Fruit fly (Drosophila melanogaster) whole organism, embryonic: ENCODE data around the gene grass.

Experiments
- B-H1 ChIP-seq: fragments of 200-800 bp; sonication (Bioruptor generic); IDR thresholded peaks from 3 replicates; pipeline ENCODE4 v1.3.6; 2022; ENCODE audit warnings: missing biosample characterization, missing genetic modification characterization
- BEAF-32 ChIP-seq: fragments of 200-800 bp; sonication (Bioruptor generic); optimal IDR thresholded peaks from 3 replicates; lab custom pipeline; 2017; ENCODE audit warnings: missing biosample characterization, missing genetic modification characterization, mild to moderate bottlenecking, moderate library complexity, missing genetic modification reagents
- CG1024 ChIP-seq: fragments of 200-800 bp; sonication (Bioruptor generic); IDR thresholded peaks from 2 replicates; pipeline ENCODE4 v1.3.6; 2022; ENCODE audit warnings: missing biosample characterization, missing genetic modification characterization
- CG10462 ChIP-seq: fragments of 200-800 bp; sonication (Bioruptor generic); optimal IDR thresholded peaks from 2 replicates; lab custom pipeline; 2016; ENCODE audit warnings: missing biosample characterization, missing genetic modification characterization
- CG14441 ChIP-seq: fragments of 200-800 bp; sonication (Bioruptor generic); IDR thresholded peaks from 2 replicates; pipeline ENCODE4 v1.3.6; 2022; ENCODE audit warnings: missing biosample characterization, missing genetic modification characterization
- CG17912 ChIP-seq: fragments of 200-800 bp; sonication (Bioruptor generic); optimal IDR thresholded peaks from 2 replicates; lab custom pipeline; 2018; ENCODE audit warnings: missing biosample characterization, mild to moderate bottlenecking, missing genetic modification characterization
- CG18011 ChIP-seq: fragments of 200-800 bp; sonication (Bioruptor generic); optimal IDR thresholded peaks from 2 replicates; lab custom pipeline; 2017; ENCODE audit warnings: missing biosample characterization, missing genetic modification characterization, mild to moderate bottlenecking, moderate library complexity, missing genotype
- CG18619 ChIP-seq: fragments of 200-800 bp; sonication (Bioruptor generic); optimal IDR thresholded peaks from 3 replicates; lab custom pipeline; 2017; ENCODE audit warnings: missing biosample characterization, mild to moderate bottlenecking, missing genetic modification characterization
- CG2116 ChIP-seq: fragments of 200-800 bp; sonication (Bioruptor generic); optimal IDR thresholded peaks from 3 replicates; lab custom pipeline; 2018; ENCODE audit warnings: missing biosample characterization, mild to moderate bottlenecking, missing genetic modification characterization
- CG2202 ChIP-seq: fragments of 200-800 bp; sonication (Bioruptor generic); optimal IDR thresholded peaks from 2 replicates; lab custom pipeline; 2018; ENCODE audit warnings: missing biosample characterization, mild to moderate bottlenecking, missing genetic modification characterization
- CG3065 ChIP-seq: fragments of 200-800 bp; sonication (Bioruptor generic); optimal IDR thresholded peaks from 2 replicates; lab custom pipeline; 2016; ENCODE audit warnings: missing biosample characterization, missing genetic modification characterization
- CG31224 ChIP-seq: fragments of 200-800 bp; sonication (Bioruptor generic); IDR thresholded peaks from 2 replicates; pipeline ENCODE4 v1.3.6; 2022; ENCODE audit warnings: missing biosample characterization, missing genetic modification characterization
- CG32772 ChIP-seq: fragments of 200-800 bp; sonication (Bioruptor generic); IDR thresholded peaks from 2 replicates; pipeline ENCODE4 v1.3.6; 2022; ENCODE audit warnings: missing biosample characterization, missing genetic modification characterization
- CG3726 ChIP-seq: fragments of 200-800 bp; sonication (Bioruptor generic); IDR thresholded peaks from 3 replicates; pipeline ENCODE4, ENCODE4 v1.3.6; 2022; ENCODE audit warnings: missing biosample characterization, missing genetic modification characterization
- CG4617 ChIP-seq: fragments of 200-800 bp; sonication (Bioruptor generic); optimal IDR thresholded peaks from 3 replicates; lab custom pipeline; 2016; ENCODE audit warnings: missing biosample characterization, missing genetic modification characterization, borderline replicate concordance
- CG4820 ChIP-seq: fragments of 200-800 bp; sonication (Bioruptor generic); optimal IDR thresholded peaks from 3 replicates; lab custom pipeline; 2016; ENCODE audit warnings: missing biosample characterization, missing genetic modification characterization
- CG6272 ChIP-seq: fragments of 200-800 bp; sonication (Bioruptor generic); IDR thresholded peaks from 2 replicates; pipeline ENCODE4 v1.3.6; 2022; ENCODE audit warnings: missing biosample characterization, missing genetic modification characterization
- CG6791 ChIP-seq: fragments of 200-800 bp; sonication (Bioruptor generic); IDR thresholded peaks from 3 replicates; pipeline ENCODE4 v1.3.6; 2022; ENCODE audit warnings: missing biosample characterization, missing genetic modification characterization; ENCODE audit not compliant: partially characterized antibody
- CG8359 ChIP-seq: fragments of 200-800 bp; sonication (Bioruptor generic); optimal IDR thresholded peaks from 2 replicates; lab custom pipeline; 2017; ENCODE audit warnings: missing biosample characterization, mild to moderate bottlenecking, missing genetic modification characterization, borderline replicate concordance
- CG8388 ChIP-seq: fragments of 200-800 bp; sonication (Bioruptor generic); optimal IDR thresholded peaks from 2 replicates; lab custom pipeline; 2019; ENCODE audit warnings: missing biosample characterization, mild to moderate bottlenecking, missing genetic modification characterization, moderate library complexity
- CG8944 ChIP-seq: fragments of 200-800 bp; sonication (Bioruptor generic); optimal IDR thresholded peaks from 3 replicates; lab custom pipeline; 2016; ENCODE audit warnings: missing biosample characterization, missing genetic modification characterization
- CG9727 ChIP-seq: fragments of 200-800 bp; sonication (Bioruptor generic); optimal IDR thresholded peaks from 3 replicates; lab custom pipeline; 2017; ENCODE audit warnings: missing biosample characterization, mild to moderate bottlenecking, missing genetic modification characterization
- Dip2 ChIP-seq: fragments of 200-800 bp; sonication (Bioruptor generic); IDR thresholded peaks from 2 replicates; pipeline ENCODE4 v1.3.6; 2022; ENCODE audit warnings: missing biosample characterization, missing genetic modification characterization
- Dp ChIP-seq: fragments of 200-800 bp; sonication (Bioruptor generic); optimal IDR thresholded peaks from 2 replicates; lab custom pipeline; 2018; ENCODE audit warnings: missing biosample characterization, mild to moderate bottlenecking, missing genetic modification characterization, moderate library complexity
- Ets97D ChIP-seq: fragments of 200-800 bp; sonication (Bioruptor generic); optimal IDR thresholded peaks from 3 replicates; lab custom pipeline; 2016; ENCODE audit warnings: missing biosample characterization, missing genetic modification characterization
- Fer3 ChIP-seq: fragments of 200-800 bp; sonication (Bioruptor generic); optimal IDR thresholded peaks from 2 replicates; lab custom pipeline; 2018; ENCODE audit warnings: missing biosample characterization, mild to moderate bottlenecking, missing genetic modification characterization, moderate library complexity
- GATAe ChIP-seq: fragments of 200-800 bp; sonication (Bioruptor generic); conservative IDR thresholded peaks from 2 replicates; pipeline ENCODE4 v1.3.6; 2022; ENCODE audit warnings: missing biosample characterization, missing genetic modification characterization
- Gsc ChIP-seq: fragments of 200-800 bp; sonication (Bioruptor generic); IDR thresholded peaks from 2 replicates; pipeline ENCODE4 v1.3.6; 2022; ENCODE audit warnings: missing biosample characterization, missing genetic modification characterization
- Mad ChIP-seq: fragments of 200-800 bp; sonication (Bioruptor generic); optimal IDR thresholded peaks from 2 replicates; lab custom pipeline; 2016; ENCODE audit warnings: missing biosample characterization, missing genetic modification characterization
- NC2β ChIP-seq: fragments of 200-800 bp; sonication (Bioruptor generic); optimal IDR thresholded peaks from 2 replicates; lab custom pipeline; 2016; ENCODE audit warnings: missing biosample characterization, missing genetic modification characterization
- NK7.1 ChIP-seq: fragments of 200-800 bp; sonication (Bioruptor generic); optimal IDR thresholded peaks from 3 replicates; lab custom pipeline; 2016; ENCODE audit warnings: missing biosample characterization, missing genetic modification characterization
- Nf-YC ChIP-seq: fragments of 200-800 bp; optimal IDR thresholded peaks from 3 replicates; lab custom pipeline; 2019; ENCODE audit warnings: missing biosample characterization, mild to moderate bottlenecking, missing genetic modification characterization, moderate library complexity
- Six4 ChIP-seq: fragments of 200-800 bp; sonication (Bioruptor generic); optimal IDR thresholded peaks from 2 replicates; lab custom pipeline; 2016; ENCODE audit warnings: missing biosample characterization, missing genetic modification characterization
- Sox100B ChIP-seq: fragments of 200-800 bp; sonication (Bioruptor generic); optimal IDR thresholded peaks from 3 replicates; lab custom pipeline; 2018; ENCODE audit warnings: missing biosample characterization, mild to moderate bottlenecking, missing genetic modification characterization
- Sox102F ChIP-seq: fragments of 200-800 bp; sonication (Bioruptor generic); optimal IDR thresholded peaks from 2 replicates; lab custom pipeline; 2018; ENCODE audit warnings: missing biosample characterization, mild to moderate bottlenecking, missing genetic modification characterization, moderate library complexity
- al ChIP-seq: fragments of 200-800 bp; sonication (Bioruptor generic); IDR thresholded peaks from 2 replicates; pipeline ENCODE4 v1.3.6; 2022; ENCODE audit warnings: missing biosample characterization, missing genetic modification characterization
- ap ChIP-seq: fragments of 200-800 bp; sonication (Bioruptor generic); IDR thresholded peaks from 2 replicates; pipeline ENCODE4 v1.3.6; 2022; ENCODE audit warnings: missing biosample characterization, missing genetic modification characterization
- dimm ChIP-seq: fragments of 200-800 bp; sonication (Bioruptor generic); IDR thresholded peaks from 2 replicates; pipeline ENCODE4 v1.3.6; 2022; ENCODE audit warnings: missing biosample characterization, missing genetic modification characterization
- dm ChIP-seq: fragments of 200-800 bp; sonication (Bioruptor generic); optimal IDR thresholded peaks from 3 replicates; lab custom pipeline; 2016; ENCODE audit warnings: missing biosample characterization, missing genetic modification characterization
- esg ChIP-seq: fragments of 200-800 bp; sonication (Bioruptor generic); conservative IDR thresholded peaks from 2 replicates; pipeline ENCODE4 v1.3.6; 2022; ENCODE audit warnings: missing biosample characterization, missing genetic modification characterization
- fd96Cb ChIP-seq: fragments of 200-800 bp; sonication (Bioruptor generic); optimal IDR thresholded peaks from 2 replicates; lab custom pipeline; 2018; ENCODE audit warnings: missing biosample characterization, mild to moderate bottlenecking, missing genetic modification characterization, moderate library complexity
- gce ChIP-seq: fragments of 200-800 bp; sonication (Bioruptor generic); IDR thresholded peaks from 3 replicates; pipeline ENCODE4 v1.3.6; 2022; ENCODE audit warnings: missing biosample characterization, missing genetic modification characterization
- gcm2 ChIP-seq: fragments of 200-800 bp; sonication (Bioruptor generic); optimal IDR thresholded peaks from 2 replicates; lab custom pipeline; 2016; ENCODE audit warnings: missing biosample characterization, missing genetic modification characterization
- grn ChIP-seq: fragments of 200-800 bp; sonication (Bioruptor generic); optimal IDR thresholded peaks from 3 replicates; lab custom pipeline; 2017; ENCODE audit warnings: missing biosample characterization, missing genetic modification characterization
- gt ChIP-seq: fragments of 200-800 bp; sonication (Bioruptor generic); IDR thresholded peaks from 2 replicates; pipeline ENCODE4 v1.3.6; 2022; ENCODE audit warnings: missing biosample characterization, missing genetic modification characterization
- mam ChIP-seq: fragments of 200-800 bp; sonication (Bioruptor generic); optimal IDR thresholded peaks from 3 replicates; lab custom pipeline; 2016; ENCODE audit warnings: missing biosample characterization, missing genetic modification characterization
- pan ChIP-seq, 4 experiments: fragments of >200 bp in 3 of 4; fragments of 200-800 bp in 1 of 4; sonication (Bioruptor generic) in 1 of 4; optimal IDR thresholded peaks in 3 of 4; IDR thresholded peaks in 1 of 4; 2 replicates each; pipeline versions ENCODE4 v1.3.6 to Lab custom; 2017 to 2022; ENCODE audit warnings: missing biosample characterization in 2 of 4, missing genetic modification characterization in 2 of 4, mixed read lengths in 1 of 4
- toy ChIP-seq: fragments of 200-800 bp; sonication (Bioruptor generic); IDR thresholded peaks from 2 replicates; pipeline ENCODE4 v1.3.6; 2022; ENCODE audit warnings: missing biosample characterization, missing genetic modification characterization
- zfh2 ChIP-seq: fragments of 200-800 bp; sonication (Bioruptor generic); optimal IDR thresholded peaks from 2 replicates; lab custom pipeline; 2016; ENCODE audit warnings: missing biosample characterization, missing genetic modification characterization

grass gene

dm6 chr3R:27148812-27149769 is 8.7 kb upstream of the grass start (continued):
- TF ChIP-seq Gsc (GFP tag; lab: Robert Waterston, UW), result no peak
- no peak for TF ChIP-seq CG32772 (GFP tag; lab: Robert Waterston, UW)
- TF ChIP-seq Fer3 (tag; lab: Kevin White, UChicago), result no peak
- no peak for TF ChIP-seq Nf-YC (tag; lab: Kevin White, UChicago)
- no peak for TF ChIP-seq gce (GFP tag; lab: Robert Waterston, UW)
- peak; percentile 28 for TF ChIP-seq Sox102F
- TF ChIP-seq dm (GFP tag; lab: Kevin White, UChicago), result no peak
- no peak for TF ChIP-seq toy (GFP tag; lab: Robert Waterston, UW)
- no peak for TF ChIP-seq CG18619 (GFP tag; lab: Kevin White, UChicago)
- TF ChIP-seq Mad (GFP tag; lab: Kevin White, UChicago), result no peak
- no peak for TF ChIP-seq al (GFP tag; lab: Robert Waterston, UW)
- no peak for TF ChIP-seq dimm
- no peak for TF ChIP-seq Six4 (GFP tag; lab: Kevin White, UChicago)
- no peak for TF ChIP-seq CG3065 (GFP tag; lab: Kevin White, UChicago)
- TF ChIP-seq mam (GFP tag; lab: Kevin White, UChicago), result no peak
- TF ChIP-seq GATAe (GFP tag; lab: Robert Waterston, UW), result no peak
- no peak for TF ChIP-seq CG8359
- TF ChIP-seq NK7.1 (GFP tag; lab: Kevin White, UChicago), result no peak
- TF ChIP-seq Dip2, result no peak
- TF ChIP-seq CG6791, result no peak
- no peak for TF ChIP-seq CG31224 (GFP tag; lab: Robert Waterston, UW)
- TF ChIP-seq CG9727 (GFP tag; lab: Kevin White, UChicago), result no peak
- TF ChIP-seq CG17912 (GFP tag; lab: Kevin White, UChicago), result no peak
- no peak for TF ChIP-seq BEAF-32
- peak; percentile 1 for TF ChIP-seq Sox100B (GFP tag; lab: Kevin White, UChicago)
- no peak for TF ChIP-seq B-H1 (GFP tag; lab: Robert Waterston, UW)
- TF ChIP-seq esg (GFP tag; lab: Robert Waterston, UW), result no peak
- no peak for TF ChIP-seq CG4820 (GFP tag; lab: Kevin White, UChicago)
- no peak for TF ChIP-seq CG1024 (GFP tag; lab: Robert Waterston, UW)
- no peak for TF ChIP-seq CG2116
- no peak for TF ChIP-seq gt
- TF ChIP-seq CG2202 (tag; lab: Kevin White, UChicago), result no peak
- TF ChIP-seq gcm2, result no peak
- TF ChIP-seq CG10462 (GFP tag; lab: Kevin White, UChicago), result no peak
- no peak for TF ChIP-seq CG18011
- TF ChIP-seq CG8388 (GFP tag; lab: Kevin White, UChicago), result no peak
- peak; percentile 83 for TF ChIP-seq grn (GFP tag; lab: Kevin White, UChicago)
- no peak for TF ChIP-seq CG8944 (GFP tag; lab: Kevin White, UChicago)
- no peak for TF ChIP-seq Dp (GFP tag; lab: Kevin White, UChicago)
- TF ChIP-seq Ets97D (GFP tag; lab: Kevin White, UChicago), result no peak
- no peak for TF ChIP-seq ap (GFP tag; lab: Robert Waterston, UW)
- no peak for TF ChIP-seq pan (optimal IDR thresholded peaks at IDR 0.05; lab: Kevin White, UChicago)
- TF ChIP-seq pan (GFP tag; optimal IDR thresholded peaks at IDR 0.05 in 1 of 2, IDR thresholded peaks at IDR 0.05 in 1 of 2), result no peak
- no peak for TF ChIP-seq CG3726 (GFP tag; lab: Robert Waterston, UW)
- no peak for TF ChIP-seq CG6272 (GFP tag; lab: Robert Waterston, UW)
- no peak for TF ChIP-seq zfh2 (GFP tag; lab: Kevin White, UChicago)
- no peak for TF ChIP-seq fd96Cb (tag; lab: Kevin White, UChicago)
- TF ChIP-seq CG4617, result no peak
- no peak for TF ChIP-seq CG14441 (GFP tag; lab: Robert Waterston, UW)
- no peak for TF ChIP-seq NC2β (GFP tag; lab: Kevin White, UChicago)
